Worm (Caenorhabditis elegans) whole organism, L1 larva: ENCODE results near the gene swsn-1.

Experiments used
- F16B12.6 ChIP-seq: fragments of 150-350 bp; optimal IDR thresholded peaks from 2 replicates; lab custom pipeline; 2014; ENCODE audit warnings: missing biosample characterization, missing genetic modification characterization
- alr-1 ChIP-seq: fragments of 200-800 bp; sonication (Bioruptor generic); optimal IDR thresholded peaks from 2 replicates; lab custom pipeline; 2018; ENCODE audit warnings: borderline replicate concordance, mild to moderate bottlenecking, missing genetic modification characterization, missing compliant biosample characterization
- aly-2 ChIP-seq: fragments of 150-350 bp; optimal IDR thresholded peaks from 2 replicates; lab custom pipeline; 2014; ENCODE audit warnings: missing biosample characterization, missing genetic modification characterization
- blmp-1 ChIP-seq: fragments of 150-350 bp; optimal IDR thresholded peaks from 2 replicates; lab custom pipeline; 2014; ENCODE audit warnings: missing biosample characterization, missing genetic modification characterization
- ceh-8 ChIP-seq: fragments of 200-800 bp; sonication (Bioruptor generic); optimal IDR thresholded peaks from 2 replicates; lab custom pipeline; 2018; ENCODE audit warnings: mild to moderate bottlenecking, missing genetic modification characterization, moderate library complexity, missing compliant biosample characterization
- ceh-88 ChIP-seq: fragments of 200-800 bp; sonication (Bioruptor generic); IDR thresholded peaks from 2 replicates; pipeline ENCODE4 v1.3.6; 2022; ENCODE audit warnings: missing genetic modification characterization, missing compliant biosample characterization
- ces-1 ChIP-seq: fragments of 150-350 bp; optimal IDR thresholded peaks from 2 replicates; lab custom pipeline; 2014; ENCODE audit warnings: missing biosample characterization, missing genetic modification reagents, missing genetic modification characterization
- dpl-1 ChIP-seq, 3 experiments: fragments of 150-350 bp in 2 of 3; sonication (generic microtip) in 1 of 3; optimal IDR thresholded peaks; 2 replicates each; lab custom pipeline; 2014 to 2017; ENCODE audit warnings: missing biosample characterization in 3 of 3, missing genetic modification characterization in 3 of 3, missing genetic modification reagents in 3 of 3
- efl-1 ChIP-seq, 4 experiments: fragments of 150-350 bp; optimal IDR thresholded peaks in 3 of 4; peaks in 1 of 4; 1 replicate in 1 of 4; 2 replicates in 3 of 4; lab custom pipeline; 2014; ENCODE audit warnings: missing biosample characterization in 2 of 4, missing genetic modification characterization in 2 of 4, missing genetic modification reagents in 2 of 4
- efl-3 ChIP-seq: fragments of 200-800 bp; sonication (Bioruptor generic); optimal IDR thresholded peaks from 2 replicates; lab custom pipeline; 2018; ENCODE audit warnings: mild to moderate bottlenecking, missing genetic modification characterization, missing compliant biosample characterization
- fkh-4 ChIP-seq: sonication (generic microtip); optimal IDR thresholded peaks from 2 replicates; lab custom pipeline; 2016; ENCODE audit warnings: missing compliant biosample characterization, missing genetic modification characterization, borderline replicate concordance
- fkh-8 ChIP-seq: sonication (generic microtip); optimal IDR thresholded peaks from 2 replicates; lab custom pipeline; 2016; ENCODE audit warnings: mild to moderate bottlenecking, missing genetic modification characterization, missing compliant biosample characterization
- hlh-17 ChIP-seq: fragments of 200-800 bp; sonication (Bioruptor generic); optimal IDR thresholded peaks from 2 replicates; lab custom pipeline; 2018; ENCODE audit warnings: missing genetic modification characterization, mild to moderate bottlenecking, missing compliant biosample characterization, moderate library complexity, borderline replicate concordance
- hpl-2 ChIP-seq: fragments of 150-350 bp; optimal IDR thresholded peaks from 2 replicates; lab custom pipeline; 2014; ENCODE audit warnings: missing biosample characterization, missing genetic modification reagents, missing genetic modification characterization
- isw-1 ChIP-seq: fragments of 200-800 bp; sonication (Bioruptor generic); IDR thresholded peaks from 2 replicates; pipeline ENCODE4 v1.3.6; 2022; ENCODE audit warnings: missing genetic modification characterization, missing compliant biosample characterization
- jun-1 ChIP-seq: fragments of 150-350 bp; optimal IDR thresholded peaks from 2 replicates; lab custom pipeline; 2014; ENCODE audit warnings: missing biosample characterization, missing genetic modification reagents, missing genetic modification characterization
- lin-35 ChIP-seq, 2 experiments: fragments of 150-350 bp; optimal IDR thresholded peaks; 2 replicates each; lab custom pipeline; 2014; ENCODE audit warnings: missing biosample characterization in 2 of 2, missing genetic modification characterization in 2 of 2, missing genetic modification reagents in 2 of 2
- mab-9 ChIP-seq: fragments of 200-800 bp; sonication (Bioruptor generic); IDR thresholded peaks from 2 replicates; pipeline ENCODE4 v1.3.6; 2022; ENCODE audit warnings: missing genetic modification reagents, missing genetic modification characterization, missing compliant biosample characterization
- mdl-1 ChIP-seq, 2 experiments: fragments of 150-350 bp; optimal IDR thresholded peaks; 2 replicates each; lab custom pipeline; 2014 to 2017; ENCODE audit warnings: missing biosample characterization in 2 of 2, missing genetic modification characterization in 2 of 2, inconsistent platforms in 1 of 2
- nhr-11 ChIP-seq: fragments of 150-350 bp; optimal IDR thresholded peaks from 2 replicates; lab custom pipeline; 2014; ENCODE audit warnings: missing biosample characterization, missing genetic modification characterization
- nhr-12 ChIP-seq: sonication (generic microtip); optimal IDR thresholded peaks from 2 replicates; lab custom pipeline; 2017; ENCODE audit warnings: missing biosample characterization, missing genetic modification characterization
- nhr-19 ChIP-seq: fragments of 200-800 bp; sonication (Bioruptor generic); conservative IDR thresholded peaks from 2 replicates; pipeline ENCODE4 v1.3.6; 2022; ENCODE audit warnings: missing genetic modification characterization, missing compliant biosample characterization
- nhr-28 ChIP-seq: fragments of 150-350 bp; optimal IDR thresholded peaks from 2 replicates; lab custom pipeline; 2014; ENCODE audit warnings: missing biosample characterization, missing genetic modification characterization
- nhr-47 ChIP-seq: sonication (generic microtip); optimal IDR thresholded peaks from 2 replicates; lab custom pipeline; 2016; ENCODE audit warnings: mild to moderate bottlenecking, missing genetic modification characterization, moderate library complexity, missing compliant biosample characterization
- nhr-76 ChIP-seq: sonication (generic microtip); optimal IDR thresholded peaks from 2 replicates; lab custom pipeline; 2017; ENCODE audit warnings: missing biosample characterization, missing genetic modification characterization
- nhr-77 ChIP-seq: fragments of 150-350 bp; optimal IDR thresholded peaks from 2 replicates; lab custom pipeline; 2014; ENCODE audit warnings: missing biosample characterization, missing genetic modification characterization
- nhr-90 ChIP-seq: sonication (generic microtip); optimal IDR thresholded peaks from 2 replicates; lab custom pipeline; 2016; ENCODE audit warnings: mild to moderate bottlenecking, missing genetic modification characterization, missing compliant biosample characterization; ENCODE audit not compliant: poor library complexity
- snpc-4 ChIP-seq: fragments of 150-350 bp; optimal IDR thresholded peaks from 2 replicates; lab custom pipeline; 2014; ENCODE audit warnings: missing biosample characterization, missing genetic modification characterization
- sox-4 ChIP-seq: sonication (generic microtip); optimal IDR thresholded peaks from 2 replicates; lab custom pipeline; 2016; ENCODE audit warnings: missing genetic modification characterization, missing compliant biosample characterization
- sup-37 ChIP-seq: fragments of 200-800 bp; sonication (Bioruptor generic); optimal IDR thresholded peaks from 2 replicates; lab custom pipeline; 2018; ENCODE audit warnings: mild to moderate bottlenecking, missing genetic modification characterization, missing compliant biosample characterization
- tbx-2 ChIP-seq: sonication (generic microtip); optimal IDR thresholded peaks from 2 replicates; lab custom pipeline; 2016; ENCODE audit warnings: missing genetic modification characterization, missing compliant biosample characterization
- unc-130 ChIP-seq: fragments of 150-350 bp; optimal IDR thresholded peaks from 2 replicates; lab custom pipeline; 2017; ENCODE audit warnings: missing biosample characterization, missing genetic modification characterization, inconsistent platforms
- unc-62 ChIP-seq: fragments of 150-350 bp; optimal IDR thresholded peaks from 2 replicates; lab custom pipeline; 2014; ENCODE audit warnings: missing biosample characterization, missing genetic modification reagents, missing genetic modification characterization
- unc-86 ChIP-seq: sonication (generic microtip); optimal IDR thresholded peaks from 2 replicates; lab custom pipeline; 2016; ENCODE audit warnings: missing genetic modification characterization, missing compliant biosample characterization
- vab-15 ChIP-seq: sonication (generic microtip); optimal IDR thresholded peaks from 2 replicates; lab custom pipeline; 2017; ENCODE audit warnings: missing genotype, mild to moderate bottlenecking, missing genetic modification characterization, missing compliant biosample characterization
- zip-4 ChIP-seq: fragments of 200-800 bp; sonication (Bioruptor generic); optimal IDR thresholded peaks from 2 replicates; lab custom pipeline; 2018; ENCODE audit warnings: mild to moderate bottlenecking, missing genetic modification characterization, moderate library complexity, missing compliant biosample characterization
- ztf-4 ChIP-seq: fragments of 150-350 bp; optimal IDR thresholded peaks from 2 replicates; lab custom pipeline; 2014; ENCODE audit warnings: missing biosample characterization, missing genetic modification characterization

Gene swsn-1

DNA sequence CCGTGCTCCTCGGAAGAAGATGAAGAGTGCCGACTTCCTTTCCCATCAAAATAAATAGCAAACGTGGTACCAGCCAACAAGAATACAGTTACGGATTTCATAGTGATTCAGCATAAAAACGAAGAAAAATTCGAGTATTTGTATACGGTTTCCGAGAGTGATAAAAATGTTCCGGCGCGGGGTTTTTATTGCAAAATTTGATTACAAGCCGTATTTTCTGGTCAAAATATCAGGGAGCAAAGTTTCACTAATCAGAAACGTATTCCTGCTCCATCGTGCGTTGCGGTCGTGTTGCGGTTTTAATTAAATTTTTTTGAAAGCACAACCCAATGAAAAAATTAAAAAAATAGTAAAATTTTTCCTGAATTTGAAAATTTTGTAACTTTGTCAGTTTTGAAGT is 45.1 kb upstream of the swsn-1 start, which contains the start of gene clec-261:
Gene clec-261 (minus strand): TSS at position 101 of the 400 bp plus-strand sequence.
- TF ChIP-seq hlh-17 (GFP tag; lab: Kevin White, UChicago) (no peak), fkh-8 (tag; lab: Kevin White, UChicago) (no peak), efl-3 (GFP tag; lab: Kevin White, UChicago) (no peak), nhr-11 (tag; lab: Kevin White, UChicago) (no peak), ztf-4 (no peak), fkh-4 (no peak), jun-1 (no peak), nhr-90 (no peak), mab-9 (no peak), blmp-1 (no peak), nhr-47 (no peak), isw-1 (no peak), dpl-1 (GFP tag; optimal IDR thresholded peaks at IDR 0.05; lab: Kevin White, UChicago) (no peak), lin-35 (GFP tag; optimal IDR thresholded peaks at IDR 0.05; lab: Kevin White, UChicago) (no peak), zip-4 (GFP tag; lab: Kevin White, UChicago) (no peak), ceh-8 (no peak), ces-1 (GFP tag; lab: Kevin White, UChicago) (no peak), unc-86 (tag; lab: Kevin White, UChicago) (no peak)
- TF ChIP-seq, all 84 proteins: peak for 0

DNA sequence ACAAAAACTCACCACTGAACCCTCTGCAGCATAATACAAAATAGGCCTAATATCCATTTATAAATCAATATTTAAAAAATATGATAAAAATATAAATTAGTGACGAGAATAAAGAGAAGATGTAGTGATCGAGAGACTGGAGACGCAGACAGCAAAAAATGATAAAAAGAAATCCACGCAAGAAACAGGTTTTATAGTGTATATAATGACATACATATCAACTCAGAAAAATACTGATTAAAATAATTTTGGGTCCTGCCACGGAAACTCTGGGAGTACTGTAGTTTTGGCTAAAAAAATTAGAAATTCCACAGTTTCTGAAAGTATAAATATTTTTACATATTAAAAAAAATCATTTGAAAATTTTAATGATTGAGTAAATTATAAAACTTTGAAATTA is 40.0 kb upstream of the swsn-1 start, which contains the start of gene mlt-4:
Gene mlt-4 (minus strand): TSS at position 101 of the 400 bp plus-strand sequence.
- no peak for TF ChIP-seq nhr-90
- no peak for TF ChIP-seq tbx-2 (tag; lab: Kevin White, UChicago)
- no peak for TF ChIP-seq unc-62
- no peak for TF ChIP-seq ztf-4
- no peak for TF ChIP-seq alr-1
- TF ChIP-seq efl-1 (optimal IDR thresholded peaks at IDR 0.05; lab: Kevin White, UChicago) = no peak
- TF ChIP-seq efl-1 (GFP tag; optimal IDR thresholded peaks at IDR 0.05 in 1 of 2; lab: Kevin White, UChicago) = no peak
- no peak for TF ChIP-seq blmp-1
- no peak for TF ChIP-seq snpc-4
- TF ChIP-seq hpl-2 (GFP tag; lab: Kevin White, UChicago) = no peak
- TF ChIP-seq aly-2 (tag; lab: Kevin White, UChicago) = no peak
- no peak for TF ChIP-seq nhr-76 (tag; lab: Kevin White, UChicago)
- TF ChIP-seq nhr-19 (GFP tag; lab: Robert Waterston, UW) = no peak
- TF ChIP-seq vab-15 (tag; lab: Kevin White, UChicago) = no peak
- TF ChIP-seq sox-4 = no peak
- no peak for TF ChIP-seq unc-130 (tag; lab: Kevin White, UChicago)

DNA sequence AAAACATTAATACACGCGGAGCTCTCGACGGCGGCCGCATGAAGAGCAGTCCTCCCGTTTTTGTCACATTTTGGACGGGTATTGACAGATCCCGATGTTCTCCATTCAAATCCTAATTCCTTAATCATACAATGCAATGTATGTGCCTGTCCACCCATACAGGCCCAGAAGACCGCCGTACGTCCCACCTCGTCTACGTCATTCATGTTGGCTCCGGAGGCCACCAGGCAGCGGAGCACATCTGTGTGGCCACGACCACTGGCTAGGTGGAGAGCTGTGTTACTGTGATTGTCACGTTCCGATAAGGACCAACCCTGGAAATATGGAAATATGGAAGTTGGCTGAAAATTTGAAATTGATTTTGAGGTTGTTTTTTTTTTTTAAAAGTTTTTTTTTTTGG is 33.5 kb upstream of the swsn-1 start:
- TF ChIP-seq efl-1 (optimal IDR thresholded peaks at IDR 0.05; lab: Kevin White, UChicago) = no peak
- TF ChIP-seq efl-1 (GFP tag; optimal IDR thresholded peaks at IDR 0.05 in 1 of 2; lab: Kevin White, UChicago) = peak in 1 of 2 experiments; percentile 34
- no peak for TF ChIP-seq nhr-28 (tag; lab: Kevin White, UChicago)
- no peak for TF ChIP-seq unc-86 (tag; lab: Kevin White, UChicago)
- TF ChIP-seq snpc-4 = no peak
- no peak for TF ChIP-seq sup-37
- TF ChIP-seq F16B12.6 (tag; lab: Kevin White, UChicago) = no peak

DNA sequence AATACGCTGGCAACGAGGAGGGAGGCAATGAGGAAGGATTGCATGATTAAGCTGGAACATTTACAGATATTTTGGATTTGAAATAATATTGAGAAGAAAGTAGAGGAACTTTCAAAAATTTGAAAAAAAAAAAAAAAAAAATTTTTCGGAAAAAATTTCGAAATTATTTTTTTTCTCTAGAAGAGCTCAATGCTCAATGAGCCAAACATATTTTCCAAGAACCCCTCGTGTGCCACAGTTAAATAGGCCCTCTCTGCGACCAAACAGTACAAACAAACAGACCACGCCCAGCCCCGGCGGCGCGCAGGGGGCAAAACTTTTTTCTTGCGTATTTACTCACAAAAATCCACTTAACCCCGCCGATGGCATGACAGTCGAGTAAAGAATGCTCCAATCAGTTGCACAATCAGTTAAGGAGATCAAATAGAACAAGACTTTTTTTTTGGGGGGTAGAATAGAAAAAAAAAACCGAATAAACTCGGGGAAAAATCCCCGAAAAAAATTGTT is 30.6 kb upstream of the swsn-1 start, which contains the start of gene pqn-94:
Gene pqn-94 (minus strand): TSS at position 51 of the 507 bp plus-strand sequence.
- TF ChIP-seq tbx-2 (tag; lab: Kevin White, UChicago) = peak; percentile 0
- TF ChIP-seq alr-1 = no peak
- no peak for TF ChIP-seq mdl-1 (tag; optimal IDR thresholded peaks at IDR 0.05; lab: Kevin White, UChicago)
- TF ChIP-seq nhr-77 = peak; percentile 32

DNA sequence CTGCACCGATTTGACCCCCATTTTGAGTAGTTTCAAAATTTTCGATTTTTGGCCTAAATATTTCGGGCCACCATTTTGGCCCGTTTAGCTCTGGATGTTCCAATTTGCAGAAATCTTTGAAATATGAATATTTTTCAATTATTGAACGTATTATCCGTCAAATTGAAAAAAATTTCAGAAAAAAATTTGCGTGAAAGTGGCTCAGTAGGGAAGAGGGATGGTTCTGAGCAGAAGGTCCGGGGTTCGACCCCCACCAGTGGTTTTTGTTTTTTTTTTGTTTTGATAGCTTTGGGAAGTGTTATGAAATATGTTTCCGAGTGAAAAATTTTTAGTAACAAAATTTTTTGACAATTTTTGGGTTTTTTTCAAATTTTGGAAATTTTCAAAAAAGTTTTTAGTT is 30.0 kb upstream of the swsn-1 start:
- TF ChIP-seq nhr-12 (tag; lab: Kevin White, UChicago) (no peak), ceh-88 (no peak), snpc-4 (no peak)
